Worm (Caenorhabditis elegans): ENCODE measurements around the gene syd-2.

- no peak for TF ChIP-seq unc-62 (GFP tag; optimal IDR thresholded peaks at IDR 0.05)
- TF ChIP-seq M03D4.4 (tag; optimal IDR thresholded peaks at IDR 0.05) = no peak
- TF ChIP-seq lin-32 (GFP tag; optimal IDR thresholded peaks at IDR 0.05) = no peak
- TF ChIP-seq snpc-4 (tag; optimal IDR thresholded peaks at IDR 0.05) = no peak
- no peak for TF ChIP-seq ceh-43 (GFP tag; optimal IDR thresholded peaks at IDR 0.05)
- TF ChIP-seq ces-1 (GFP tag; optimal IDR thresholded peaks at IDR 0.05) = no peak
- no peak for TF ChIP-seq sptf-1 (tag; optimal IDR thresholded peaks at IDR 0.05)
- TF ChIP-seq pha-4 (tag; optimal IDR thresholded peaks at IDR 0.05) = no peak
- TF ChIP-seq zip-8 (tag; optimal IDR thresholded peaks at IDR 0.05) = no peak
Observed at ce11 chrX:10532180-10532833, 22.7 kb downstream of the syd-2 start.

Measured in whole organism, mixed stage, embryonic.